Worm (Caenorhabditis elegans): Measurements from ENCODE around the gene spp-16.

DNA sequence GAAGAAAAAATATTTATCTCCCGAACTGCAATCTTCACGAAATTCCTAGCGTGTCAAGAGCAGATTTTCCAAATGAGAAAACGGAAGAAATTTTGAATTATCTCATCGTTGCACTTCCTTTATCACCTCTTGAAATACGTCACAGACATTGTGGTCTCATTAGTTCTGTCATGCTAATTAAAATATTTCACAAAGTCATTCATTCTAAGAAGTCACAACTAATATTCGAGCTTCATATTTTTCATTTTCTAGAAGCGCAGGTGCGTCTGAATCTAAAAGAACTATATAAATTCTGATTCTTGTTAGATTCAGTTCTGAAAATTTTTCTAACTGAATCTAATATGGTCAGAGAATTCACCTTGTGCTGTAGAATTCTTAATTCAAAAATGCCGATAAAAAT is 46.1 kb upstream of the spp-16 start:
- no peak for TF ChIP-seq nhr-25 (tag; optimal IDR thresholded peaks at IDR 0.05)
- no peak for TF ChIP-seq ceh-82 (tag; optimal IDR thresholded peaks at IDR 0.05)
- TF ChIP-seq ama-1 (optimal IDR thresholded peaks at IDR 0.05): no peak
- TF ChIP-seq snpc-4 (tag; optimal IDR thresholded peaks at IDR 0.05): no peak
- TF ChIP-seq nhr-11 (tag; optimal IDR thresholded peaks at IDR 0.05): no peak
- TF ChIP-seq tbx-2 (tag; optimal IDR thresholded peaks at IDR 0.05): no peak
- no peak for TF ChIP-seq egl-27 (tag; optimal IDR thresholded peaks at IDR 0.05)
- TF ChIP-seq pha-4 (tag; optimal IDR thresholded peaks at IDR 0.05): no peak
- no peak for TF ChIP-seq eor-1 (tag; optimal IDR thresholded peaks at IDR 0.05)
- no peak for TF ChIP-seq lsy-12 (tag; optimal IDR thresholded peaks at IDR 0.05)
- TF ChIP-seq ceh-16 (tag; optimal IDR thresholded peaks at IDR 0.05): no peak
- no peak for TF ChIP-seq ceh-28 (tag; optimal IDR thresholded peaks at IDR 0.05)
- TF ChIP-seq aly-2 (tag; optimal IDR thresholded peaks at IDR 0.05): no peak
- no peak for TF ChIP-seq unc-39 (tag; optimal IDR thresholded peaks at IDR 0.05)
